Fruit fly (Drosophila melanogaster) whole organism, pupa: ENCODE results near the gene acs.

Source experiments
- CG8301 ChIP-seq: fragments of 200-800 bp; sonication (Bioruptor generic); optimal IDR thresholded peaks from 2 replicates; lab custom pipeline; 2018; ENCODE audit warnings: missing biosample characterization, mild to moderate bottlenecking, missing genetic modification characterization
- EcR ChIP-seq: fragments of 200-800 bp; sonication (Bioruptor generic); optimal IDR thresholded peaks from 3 replicates; lab custom pipeline; 2019; ENCODE audit warnings: missing biosample characterization, missing genetic modification characterization, mild to moderate bottlenecking, moderate library complexity, missing genetic modification reagents
- rn ChIP-seq: fragments of 200-800 bp; sonication (Bioruptor generic); IDR thresholded peaks from 2 replicates; pipeline ENCODE4 v1.3.6; 2022; ENCODE audit warnings: missing biosample characterization, missing genetic modification characterization

DNA sequence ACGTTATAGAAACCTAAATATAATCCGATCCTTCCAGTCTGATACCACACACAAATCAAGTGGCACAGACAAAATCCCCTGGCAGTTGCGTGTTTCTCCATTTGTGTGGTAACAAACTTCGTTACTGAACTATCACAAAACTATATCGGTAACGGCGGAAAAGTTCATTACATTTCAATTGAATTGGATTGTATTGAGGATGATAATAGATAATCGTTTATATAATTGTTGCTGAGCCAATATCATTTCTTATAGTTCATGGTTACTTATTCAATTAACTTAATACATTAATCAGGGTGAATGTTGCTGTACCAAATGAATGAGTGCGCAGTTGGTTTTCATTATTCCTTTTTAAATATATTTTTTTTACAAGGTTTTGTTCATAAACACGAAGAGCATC is 51.9 kb downstream of the acs start, which contains the start of gene Grl62b:
- TF ChIP-seq CG8301 (no peak), rn (GFP tag; lab: Robert Waterston, UW) (no peak), EcR (GFP tag; lab: Kevin White, UChicago) (no peak)
